Worm (Caenorhabditis elegans) whole organism, mixed stage, embryonic: Measurements from ENCODE around the gene pqn-57.

Experiments used
- M03D4.4 ChIP-seq: sonication (generic microtip); optimal IDR thresholded peaks from 2 replicates; lab custom pipeline; 2017; ENCODE audit warnings: mild to moderate bottlenecking, missing genetic modification characterization, missing compliant biosample characterization
- bed-3 ChIP-seq: fragments of 200-800 bp; sonication (Bioruptor generic); optimal IDR thresholded peaks from 3 replicates; lab custom pipeline; 2018; ENCODE audit warnings: mild to moderate bottlenecking, missing genetic modification characterization, moderate library complexity, missing compliant biosample characterization
- blmp-1 ChIP-seq: fragments of 150-350 bp; optimal IDR thresholded peaks from 2 replicates; lab custom pipeline; 2014; ENCODE audit warnings: missing biosample characterization, missing genetic modification characterization
- ceh-39 ChIP-seq: fragments of 150-350 bp; optimal IDR thresholded peaks from 2 replicates; lab custom pipeline; 2014; ENCODE audit warnings: missing biosample characterization, missing genetic modification characterization
- ceh-43 ChIP-seq: fragments of 200-800 bp; sonication (Bioruptor generic); optimal IDR thresholded peaks from 2 replicates; lab custom pipeline; 2018; ENCODE audit warnings: mild to moderate bottlenecking, missing genetic modification characterization, moderate library complexity, missing compliant biosample characterization
- ceh-83 ChIP-seq: fragments of 200-800 bp; sonication (Bioruptor generic); optimal IDR thresholded peaks from 2 replicates; lab custom pipeline; 2018; ENCODE audit warnings: mild to moderate bottlenecking, missing genetic modification characterization, missing compliant biosample characterization
- ces-1 ChIP-seq: fragments of 150-350 bp; optimal IDR thresholded peaks from 2 replicates; lab custom pipeline; 2014; ENCODE audit warnings: missing biosample characterization, missing genetic modification reagents, missing genetic modification characterization
- cnd-1 ChIP-seq: fragments of 200-800 bp; sonication (Bioruptor generic); optimal IDR thresholded peaks from 2 replicates; lab custom pipeline; 2018; ENCODE audit warnings: mild to moderate bottlenecking, missing genetic modification characterization, missing compliant biosample characterization
- drap-1 ChIP-seq: fragments of 200-800 bp; sonication (Bioruptor generic); optimal IDR thresholded peaks from 3 replicates; lab custom pipeline; 2018; ENCODE audit warnings: mild to moderate bottlenecking, missing genetic modification characterization, missing compliant biosample characterization
- elt-1 ChIP-seq: sonication (generic microtip); optimal IDR thresholded peaks from 2 replicates; lab custom pipeline; 2017; ENCODE audit warnings: missing genetic modification characterization, mild to moderate bottlenecking, missing compliant biosample characterization, antibody characterized with exemption, moderate library complexity, borderline replicate concordance; ENCODE audit not compliant: insufficient read depth
- elt-3 ChIP-seq: fragments of 150-350 bp; optimal IDR thresholded peaks from 2 replicates; lab custom pipeline; 2014; ENCODE audit warnings: missing biosample characterization, missing genetic modification characterization
- ham-2 ChIP-seq: fragments of 200-800 bp; sonication (Bioruptor generic); optimal IDR thresholded peaks from 2 replicates; lab custom pipeline; 2018; ENCODE audit warnings: mild to moderate bottlenecking, missing genetic modification characterization, missing compliant biosample characterization
- hlh-1 ChIP-seq: fragments of 150-350 bp; optimal IDR thresholded peaks from 2 replicates; lab custom pipeline; 2014; ENCODE audit warnings: missing biosample characterization, missing genetic modification reagents, missing genetic modification characterization
- lin-13 ChIP-seq: fragments of 150-350 bp; optimal IDR thresholded peaks from 2 replicates; lab custom pipeline; 2014; ENCODE audit warnings: missing biosample characterization, missing genetic modification characterization
- lin-32 ChIP-seq: fragments of 200-800 bp; sonication (Bioruptor generic); optimal IDR thresholded peaks from 2 replicates; lab custom pipeline; 2018; ENCODE audit warnings: mild to moderate bottlenecking, missing genetic modification characterization, missing compliant biosample characterization
- lsy-2 ChIP-seq: fragments of 150-350 bp; optimal IDR thresholded peaks from 2 replicates; lab custom pipeline; 2014; ENCODE audit warnings: missing biosample characterization, missing genetic modification characterization
- mab-5 ChIP-seq: fragments of 150-350 bp; optimal IDR thresholded peaks from 2 replicates; lab custom pipeline; 2014; ENCODE audit warnings: missing biosample characterization, missing genetic modification characterization
- mep-1 ChIP-seq: fragments of 150-350 bp; optimal IDR thresholded peaks from 2 replicates; lab custom pipeline; 2017; ENCODE audit warnings: missing biosample characterization, missing genetic modification reagents, missing genetic modification characterization, inconsistent platforms
- mls-2 ChIP-seq: sonication (generic microtip); optimal IDR thresholded peaks from 2 replicates; lab custom pipeline; 2016; ENCODE audit warnings: mild to moderate bottlenecking, missing genetic modification characterization, moderate library complexity, missing compliant biosample characterization
- nhr-2 ChIP-seq: fragments of 150-350 bp; optimal IDR thresholded peaks from 2 replicates; lab custom pipeline; 2014; ENCODE audit warnings: missing biosample characterization, missing genetic modification characterization
- nhr-237 ChIP-seq: fragments of 150-350 bp; optimal IDR thresholded peaks from 2 replicates; lab custom pipeline; 2014; ENCODE audit warnings: missing biosample characterization, missing genetic modification characterization
- nhr-28 ChIP-seq: fragments of 150-350 bp; optimal IDR thresholded peaks from 2 replicates; lab custom pipeline; 2014; ENCODE audit warnings: missing biosample characterization, missing genetic modification characterization
- nhr-76 ChIP-seq: sonication (generic microtip); optimal IDR thresholded peaks from 2 replicates; lab custom pipeline; 2017; ENCODE audit warnings: missing biosample characterization, missing genetic modification characterization
- pha-4 ChIP-seq: fragments of 150-350 bp; optimal IDR thresholded peaks from 2 replicates; lab custom pipeline; 2018; ENCODE audit warnings: missing biosample characterization, missing genetic modification reagents, missing genetic modification characterization
- sem-2 ChIP-seq: fragments of 200-800 bp; sonication (Bioruptor generic); optimal IDR thresholded peaks from 2 replicates; lab custom pipeline; 2018; ENCODE audit warnings: mild to moderate bottlenecking, missing genetic modification characterization, missing compliant biosample characterization
- snpc-4 ChIP-seq: fragments of 150-350 bp; optimal IDR thresholded peaks from 2 replicates; lab custom pipeline; 2014; ENCODE audit warnings: missing biosample characterization, missing genetic modification characterization
- tbx-8 ChIP-seq: fragments of 200-800 bp; sonication (Bioruptor generic); optimal IDR thresholded peaks from 2 replicates; lab custom pipeline; 2018; ENCODE audit warnings: mild to moderate bottlenecking, missing genetic modification characterization, moderate library complexity, missing compliant biosample characterization
- unc-120 ChIP-seq: sonication (generic microtip); optimal IDR thresholded peaks from 2 replicates; lab custom pipeline; 2017; ENCODE audit warnings: missing genetic modification characterization, missing compliant biosample characterization; ENCODE audit not compliant: poor library complexity, severe bottlenecking
- unc-39 ChIP-seq: fragments of 150-350 bp; optimal IDR thresholded peaks from 2 replicates; lab custom pipeline; 2014; ENCODE audit warnings: missing biosample characterization, missing genetic modification characterization
- unc-62 ChIP-seq: fragments of 150-350 bp; optimal IDR thresholded peaks from 2 replicates; lab custom pipeline; 2014; ENCODE audit warnings: missing biosample characterization, missing genetic modification reagents, missing genetic modification characterization
- zip-8 ChIP-seq: fragments of 150-350 bp; optimal IDR thresholded peaks from 2 replicates; lab custom pipeline; 2014; ENCODE audit warnings: missing biosample characterization, missing genetic modification characterization
- ztf-11 ChIP-seq: fragments of 150-350 bp; optimal IDR thresholded peaks from 2 replicates; lab custom pipeline; 2014; ENCODE audit warnings: missing biosample characterization, missing genetic modification characterization

The pqn-57 gene

DNA sequence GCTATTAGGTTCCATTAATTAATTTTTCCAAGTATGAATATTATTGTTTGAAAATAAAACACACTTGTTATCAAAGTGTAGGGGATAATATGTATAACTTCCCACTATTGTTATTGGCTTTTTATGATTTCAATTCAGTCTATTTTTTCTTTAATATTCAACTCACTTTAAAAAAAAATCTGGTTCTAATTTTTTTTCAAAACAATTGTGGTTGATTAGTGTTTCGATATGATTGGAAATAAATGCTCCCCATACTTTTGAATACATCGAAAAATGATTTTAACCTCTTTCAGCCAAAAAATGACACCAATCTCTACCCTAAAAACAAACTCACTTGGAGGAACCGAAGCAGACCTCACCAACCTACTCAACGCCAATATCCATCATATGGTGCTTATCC lies 19.6 kb upstream of the pqn-57 start, which contains the start of gene F55E10.2:
F55E10.2 (plus strand) TSS at position 301 of the 400 bp plus-strand sequence.
- TF ChIP-seq hlh-1 (tag; lab: Kevin White, UChicago) = no peak
- TF ChIP-seq bed-3 (GFP tag; lab: Kevin White, UChicago) = no peak
- no peak for TF ChIP-seq M03D4.4 (tag; lab: Kevin White, UChicago)
- no peak for TF ChIP-seq zip-8 (tag; lab: Kevin White, UChicago)
- TF ChIP-seq ham-2 (GFP tag; lab: Kevin White, UChicago) = no peak
- TF ChIP-seq nhr-237 = no peak
- no peak for TF ChIP-seq unc-120 (tag; lab: Kevin White, UChicago)
- TF ChIP-seq nhr-2 = no peak
- no peak for TF ChIP-seq cnd-1 (tag; lab: Kevin White, UChicago)
- no peak for TF ChIP-seq ces-1
- TF ChIP-seq ceh-43 (GFP tag; lab: Kevin White, UChicago) = no peak
- no peak for TF ChIP-seq pha-4
- TF ChIP-seq nhr-28 (tag; lab: Kevin White, UChicago) = no peak
- no peak for TF ChIP-seq mls-2
- TF ChIP-seq elt-3 (tag; lab: Kevin White, UChicago) = no peak
- TF ChIP-seq ztf-11 (tag; lab: Kevin White, UChicago) = no peak
- no peak for TF ChIP-seq nhr-76 (tag; lab: Kevin White, UChicago)

DNA sequence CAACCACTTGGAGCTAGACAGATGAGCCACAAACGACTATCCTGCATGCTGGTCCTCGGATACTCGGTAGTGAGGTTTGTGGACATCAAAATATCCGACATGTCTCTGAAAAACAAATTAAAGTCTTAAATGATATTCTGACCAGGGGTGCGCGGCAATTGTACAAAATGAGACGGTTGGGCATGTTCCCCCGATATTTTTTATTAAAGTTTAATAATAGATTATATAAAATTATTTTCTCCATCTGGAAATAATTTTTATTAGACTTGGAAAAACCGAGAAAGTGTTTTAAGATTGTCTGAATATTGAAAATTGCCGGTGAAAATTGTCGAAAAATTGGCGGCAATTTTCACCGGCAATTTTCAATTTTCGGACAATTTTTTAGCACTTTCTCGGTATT lies 7.0 kb upstream of the pqn-57 start, which contains the start of gene F55E10.4:
F55E10.4 (minus strand) TSS at position 101 of the 400 bp plus-strand sequence.
- no peak for TF ChIP-seq ham-2 (GFP tag; lab: Kevin White, UChicago)
- no peak for TF ChIP-seq ces-1
- no peak for TF ChIP-seq lin-13 (tag; lab: Kevin White, UChicago)
- no peak for TF ChIP-seq lsy-2 (tag; lab: Kevin White, UChicago)
- no peak for TF ChIP-seq tbx-8 (GFP tag; lab: Kevin White, UChicago)
- no peak for TF ChIP-seq nhr-2
- TF ChIP-seq zip-8 (tag; lab: Kevin White, UChicago) = no peak
- TF ChIP-seq elt-3 (tag; lab: Kevin White, UChicago) = no peak
- TF ChIP-seq blmp-1 = no peak
- TF ChIP-seq snpc-4 (tag; lab: Kevin White, UChicago) = no peak
- no peak for TF ChIP-seq cnd-1 (tag; lab: Kevin White, UChicago)

DNA sequence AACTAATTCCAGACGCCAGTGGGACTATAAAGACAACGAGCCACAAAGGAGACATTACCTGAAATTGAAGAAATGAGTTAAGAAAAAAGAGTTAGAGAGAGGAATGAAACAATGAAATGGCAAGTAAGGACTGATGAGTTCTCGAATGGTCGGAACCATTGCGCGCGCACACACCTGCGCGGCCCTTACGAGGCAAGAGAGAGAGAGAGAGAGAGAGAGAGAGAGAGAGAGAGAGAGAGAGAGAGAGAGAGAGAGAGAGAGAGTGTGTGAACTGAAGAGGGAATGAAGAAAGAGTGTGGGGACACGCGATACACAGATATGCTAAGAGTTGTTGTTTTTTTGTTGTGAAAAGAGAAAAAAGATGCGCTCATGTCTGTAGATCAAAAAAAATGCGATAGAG lies 5.6 kb upstream of the pqn-57 start, which contains the start of gene R09F10.8:
R09F10.8 (minus strand) TSS at position 58 of the 400 bp plus-strand sequence.
- no peak for TF ChIP-seq unc-62 (GFP tag; lab: Kevin White, UChicago)
- TF ChIP-seq hlh-1 (tag; lab: Kevin White, UChicago) = no peak
- TF ChIP-seq unc-120 (tag; lab: Kevin White, UChicago) = no peak
- no peak for TF ChIP-seq elt-1 (tag; lab: Kevin White, UChicago)
- no peak for TF ChIP-seq sem-2 (GFP tag; lab: Kevin White, UChicago)
- TF ChIP-seq ceh-83 = no peak
- TF ChIP-seq unc-39 = no peak
- TF ChIP-seq tbx-8 (GFP tag; lab: Kevin White, UChicago) = no peak
- no peak for TF ChIP-seq mab-5 (tag; lab: Kevin White, UChicago)
- TF ChIP-seq ceh-39 (tag; lab: Kevin White, UChicago) = no peak
- TF ChIP-seq nhr-28 (tag; lab: Kevin White, UChicago) = no peak
- TF ChIP-seq ham-2 (GFP tag; lab: Kevin White, UChicago) = no peak
- no peak for TF ChIP-seq bed-3 (GFP tag; lab: Kevin White, UChicago)
- TF ChIP-seq pha-4 = no peak
- no peak for TF ChIP-seq blmp-1

DNA sequence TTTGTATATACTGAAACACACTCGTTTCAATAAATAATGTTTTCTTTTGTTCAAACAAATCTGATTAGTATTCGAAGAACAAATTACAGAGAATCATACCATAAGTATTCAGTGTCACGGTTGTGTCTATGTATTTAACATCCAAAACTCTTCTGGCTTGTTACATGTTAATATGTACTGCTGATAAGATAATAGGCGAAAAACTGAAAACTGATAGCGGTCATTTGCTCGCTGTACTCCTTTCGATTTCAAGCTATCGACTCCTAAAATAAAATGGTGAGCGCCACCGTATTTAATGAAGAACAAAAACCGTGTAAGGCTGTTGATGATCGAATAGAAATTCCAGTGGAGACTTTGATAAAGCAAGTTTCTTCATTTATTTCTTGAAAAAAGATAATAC lies 2.6 kb upstream of the pqn-57 start, which contains the start of gene R09F10.1:
R09F10.1 (plus strand) TSS at position 222 of the 400 bp plus-strand sequence.
- TF ChIP-seq unc-120 (tag; lab: Kevin White, UChicago) = no peak
- no peak for TF ChIP-seq cnd-1 (tag; lab: Kevin White, UChicago)
- no peak for TF ChIP-seq mep-1
- no peak for TF ChIP-seq unc-39
- no peak for TF ChIP-seq nhr-76 (tag; lab: Kevin White, UChicago)
- TF ChIP-seq unc-62 (GFP tag; lab: Kevin White, UChicago) = no peak
- no peak for TF ChIP-seq lin-32 (GFP tag; lab: Kevin White, UChicago)
- no peak for TF ChIP-seq nhr-28 (tag; lab: Kevin White, UChicago)
- no peak for TF ChIP-seq drap-1 (GFP tag; lab: Kevin White, UChicago)
- TF ChIP-seq mls-2 = no peak
- no peak for TF ChIP-seq nhr-2
- TF ChIP-seq, all 35 proteins: peak for 0
